Fruit fly (Drosophila melanogaster): ENCODE measurements around the gene ChLD3.

Gene ChLD3

dm6 chr2L:16715841-16716701 lies 22.6 kb upstream of the ChLD3 start, which contains the start of the genes Cyt-c-d and CG31808 (continued):
- TF ChIP-seq ind (GFP tag; optimal IDR thresholded peaks at IDR 0.05) (peak; percentile 95), D19B (GFP tag; optimal IDR thresholded peaks at IDR 0.05) (peak; percentile 78), Dp (GFP tag; optimal IDR thresholded peaks at IDR 0.05) (peak; percentile 11), CG11456 (GFP tag; IDR thresholded peaks at IDR 0.05) (peak; percentile 92), CHES-1-like (GFP tag; optimal IDR thresholded peaks at IDR 0.05) (peak; percentile 80), CG15601 (tag; optimal IDR thresholded peaks at IDR 0.05) (peak; percentile 96), CG18262 (tag; optimal IDR thresholded peaks at IDR 0.05) (peak; percentile 98), eyg (GFP tag; optimal IDR thresholded peaks at IDR 0.05) (peak; percentile 83), Ptx1 (GFP tag; IDR thresholded peaks at IDR 0.05) (peak; percentile 98), Ada2b (GFP tag; IDR thresholded peaks at IDR 0.05) (peak; percentile 97), Vsx1 (GFP tag; optimal IDR thresholded peaks at IDR 0.05) (peak; percentile 98), Sox100B (GFP tag; optimal IDR thresholded peaks at IDR 0.05) (peak; percentile 96), bab2 (GFP tag; optimal IDR thresholded peaks at IDR 0.05) (peak; percentile 92), CG6813 (GFP tag; optimal IDR thresholded peaks at IDR 0.05) (peak; percentile 96), CG13624 (GFP tag; optimal IDR thresholded peaks at IDR 0.05) (peak; percentile 84), MBD-R2 (GFP tag; IDR thresholded peaks at IDR 0.05) (peak; percentile 86), crol (GFP tag; IDR thresholded peaks at IDR 0.05) (no peak; the same call in 1 of the 2 replicates), CG15011 (GFP tag; optimal IDR thresholded peaks at IDR 0.05) (peak; percentile 92), ERR (GFP tag; optimal IDR thresholded peaks at IDR 0.05) (peak; percentile 78), CG4707 (GFP tag; optimal IDR thresholded peaks at IDR 0.05) (peak; percentile 93), HmgZ (tag; optimal IDR thresholded peaks at IDR 0.05) (peak; percentile 97), unpg (GFP tag; optimal IDR thresholded peaks at IDR 0.05) (peak; percentile 98), CG7963 (GFP tag; IDR thresholded peaks at IDR 0.05; ENCODE audit: partially characterized antibody) (no peak), CG7745 (tag; optimal IDR thresholded peaks at IDR 0.05) (peak; percentile 59), Adf1 (GFP tag; IDR thresholded peaks at IDR 0.05) (peak; percentile 77), CG14860 (GFP tag; IDR thresholded peaks at IDR 0.05; ENCODE audit: partially characterized antibody) (0 out of 3 replicates have a peak, but pooled peaks have one; percentile 12), NC2β (GFP tag; optimal IDR thresholded peaks at IDR 0.05) (peak; percentile 92), Gug (GFP tag; IDR thresholded peaks at IDR 0.05) (peak; percentile 92), CG2875 (GFP tag; optimal IDR thresholded peaks at IDR 0.05) (peak; percentile 97), nerfin-1 (tag; optimal IDR thresholded peaks at IDR 0.05) (peak; percentile 94), ac (GFP tag; optimal IDR thresholded peaks at IDR 0.05) (peak; percentile 79), CG4820 (GFP tag; optimal IDR thresholded peaks at IDR 0.05) (peak; percentile 95), fd64A (GFP tag; optimal IDR thresholded peaks at IDR 0.05) (peak; percentile 94), Mes4 (GFP tag; optimal IDR thresholded peaks at IDR 0.05) (peak; percentile 94), CG13775 (GFP tag; optimal IDR thresholded peaks at IDR 0.05) (peak; percentile 97), pfk (GFP tag; optimal IDR thresholded peaks at IDR 0.05) (peak; percentile 39), CG33557 (GFP tag; optimal IDR thresholded peaks at IDR 0.05) (peak; percentile 92), sc (optimal IDR thresholded peaks at IDR 0.05) (no peak), sc (GFP tag; optimal IDR thresholded peaks at IDR 0.05) (peak; percentile 97), zf30C (GFP tag; optimal IDR thresholded peaks at IDR 0.05) (peak; percentile 93), Jarid2 (GFP tag; optimal IDR thresholded peaks at IDR 0.05) (peak; percentile 83), CG10959 (GFP tag; IDR thresholded peaks at IDR 0.05) (peak; percentile 92), CG10431 (GFP tag; optimal IDR thresholded peaks at IDR 0.05) (peak; percentile 86), H15 (GFP tag; IDR thresholded peaks at IDR 0.05) (peak; percentile 98), org-1 (GFP tag; optimal IDR thresholded peaks at IDR 0.05) (peak; percentile 97), otp (GFP tag; IDR thresholded peaks at IDR 0.05) (peak; percentile 96), tap (tag; optimal IDR thresholded peaks at IDR 0.05) (peak; percentile 97), B-H2 (GFP tag; optimal IDR thresholded peaks at IDR 0.05) (peak; percentile 63)

All from whole organism, embryonic.